Fruit fly (Drosophila melanogaster) whole organism, embryonic: Measurements from ENCODE around the gene CG16789.

Experiments used
- BtbVII ChIP-seq: fragments of 200-800 bp; sonication (Bioruptor generic); optimal IDR thresholded peaks from 3 replicates; lab custom pipeline; 2017; ENCODE audit warnings: missing biosample characterization, mild to moderate bottlenecking, missing genetic modification characterization
- C15 ChIP-seq: fragments of 200-800 bp; sonication (Bioruptor generic); IDR thresholded peaks from 3 replicates; pipeline ENCODE4 v1.3.6; 2022; ENCODE audit warnings: missing biosample characterization, missing genetic modification characterization
- CG10565 ChIP-seq: fragments of 200-800 bp; sonication (Bioruptor generic); optimal IDR thresholded peaks from 3 replicates; lab custom pipeline; 2016; ENCODE audit warnings: missing biosample characterization, mild to moderate bottlenecking, missing genetic modification characterization
- CG10979 ChIP-seq: fragments of 200-800 bp; sonication (Bioruptor generic); optimal IDR thresholded peaks from 2 replicates; lab custom pipeline; 2018; ENCODE audit warnings: missing biosample characterization, mild to moderate bottlenecking, missing genetic modification characterization, moderate library complexity
- CG13123 ChIP-seq: fragments of 200-800 bp; sonication (Bioruptor generic); optimal IDR thresholded peaks from 2 replicates; lab custom pipeline; 2016; ENCODE audit warnings: missing biosample characterization, missing genetic modification characterization
- CG13287 ChIP-seq: fragments of 200-800 bp; sonication (Bioruptor generic); IDR thresholded peaks from 2 replicates; pipeline ENCODE4 v1.3.6; 2022; ENCODE audit warnings: missing biosample characterization, missing genetic modification characterization; ENCODE audit not compliant: partially characterized antibody
- CG15269 ChIP-seq: fragments of 200-800 bp; sonication (Bioruptor generic); optimal IDR thresholded peaks from 2 replicates; lab custom pipeline; 2018; ENCODE audit warnings: missing biosample characterization, mild to moderate bottlenecking, missing genetic modification characterization, moderate library complexity
- CG16779 ChIP-seq: fragments of 200-800 bp; sonication (Bioruptor generic); IDR thresholded peaks from 2 replicates; pipeline ENCODE4 v1.3.6; 2022; ENCODE audit warnings: missing biosample characterization, missing genetic modification characterization
- CG17186 ChIP-seq: fragments of 200-800 bp; sonication (Bioruptor generic); optimal IDR thresholded peaks from 3 replicates; lab custom pipeline; 2017; ENCODE audit warnings: missing biosample characterization, missing genetic modification reagents, missing genetic modification characterization
- CG18011 ChIP-seq: fragments of 200-800 bp; sonication (Bioruptor generic); optimal IDR thresholded peaks from 2 replicates; lab custom pipeline; 2017; ENCODE audit warnings: missing biosample characterization, missing genetic modification characterization, mild to moderate bottlenecking, moderate library complexity, missing genotype
- CG18599 ChIP-seq: fragments of 200-800 bp; sonication (Bioruptor generic); optimal IDR thresholded peaks from 3 replicates; lab custom pipeline; 2017; ENCODE audit warnings: missing biosample characterization, missing genetic modification characterization, mild to moderate bottlenecking, moderate library complexity, missing genetic modification reagents
- CG18764 ChIP-seq: fragments of 200-800 bp; sonication (Bioruptor generic); optimal IDR thresholded peaks from 3 replicates; lab custom pipeline; 2016; ENCODE audit warnings: missing biosample characterization, missing genetic modification characterization
- CG34224 ChIP-seq: fragments of 200-800 bp; sonication (Bioruptor generic); IDR thresholded peaks from 3 replicates; pipeline ENCODE4 v1.3.6; 2022; ENCODE audit warnings: missing biosample characterization, missing genetic modification characterization; ENCODE audit not compliant: partially characterized antibody
- CG43689 ChIP-seq: fragments of 200-800 bp; sonication (Bioruptor generic); IDR thresholded peaks from 2 replicates; pipeline ENCODE4 v1.3.6; 2022; ENCODE audit warnings: missing biosample characterization, missing genetic modification characterization
- CG5180 ChIP-seq: fragments of 200-800 bp; sonication (Bioruptor generic); optimal IDR thresholded peaks from 3 replicates; lab custom pipeline; 2017; ENCODE audit warnings: missing biosample characterization, missing genetic modification characterization, mild to moderate bottlenecking, moderate library complexity, missing genetic modification reagents
- CG6654 ChIP-seq: fragments of 200-800 bp; sonication (Bioruptor generic); optimal IDR thresholded peaks from 2 replicates; lab custom pipeline; 2017; ENCODE audit warnings: missing biosample characterization, mild to moderate bottlenecking, missing genetic modification characterization
- CG6765 ChIP-seq: fragments of 200-800 bp; sonication (Bioruptor generic); optimal IDR thresholded peaks from 3 replicates; lab custom pipeline; 2017; ENCODE audit warnings: missing biosample characterization, mild to moderate bottlenecking, missing genetic modification characterization
- CG8089 ChIP-seq: fragments of 200-800 bp; sonication (Bioruptor generic); optimal IDR thresholded peaks from 3 replicates; lab custom pipeline; 2016; ENCODE audit warnings: missing biosample characterization, missing genetic modification characterization
- CG8924 ChIP-seq: fragments of 200-800 bp; optimal IDR thresholded peaks from 3 replicates; lab custom pipeline; 2019; ENCODE audit warnings: missing biosample characterization, mild to moderate bottlenecking, missing genetic modification characterization, moderate library complexity
- CG9727 ChIP-seq: fragments of 200-800 bp; sonication (Bioruptor generic); optimal IDR thresholded peaks from 3 replicates; lab custom pipeline; 2017; ENCODE audit warnings: missing biosample characterization, mild to moderate bottlenecking, missing genetic modification characterization
- Dad ChIP-seq: fragments of 200-800 bp; sonication (Bioruptor generic); optimal IDR thresholded peaks from 3 replicates; lab custom pipeline; 2016; ENCODE audit warnings: missing biosample characterization, missing genetic modification characterization
- E2f2 ChIP-seq: fragments of 200-800 bp; sonication (Bioruptor generic); IDR thresholded peaks from 2 replicates; pipeline ENCODE4 v1.3.6; 2022; ENCODE audit warnings: missing biosample characterization, missing genetic modification characterization
- Eip74EF ChIP-seq, 2 experiments: fragments of 200-800 bp in 1 of 2; fragments of >200 bp in 1 of 2; sonication (Bioruptor generic) in 1 of 2; optimal IDR thresholded peaks; 2 replicates each; lab custom pipeline; 2017 to 2019; ENCODE audit warnings: missing biosample characterization in 2 of 2, missing genetic modification characterization in 2 of 2, mild to moderate bottlenecking in 1 of 2, moderate library complexity in 1 of 2
- Gug ChIP-seq: fragments of 200-800 bp; sonication (Bioruptor generic); IDR thresholded peaks from 4 replicates; pipeline ENCODE4 v1.3.6; 2022; ENCODE audit warnings: missing biosample characterization, missing genetic modification characterization
- HLH4C ChIP-seq: fragments of 200-800 bp; sonication (Bioruptor generic); IDR thresholded peaks from 3 replicates; pipeline ENCODE4 v1.3.6; 2022; ENCODE audit warnings: missing biosample characterization, missing genetic modification characterization; ENCODE audit not compliant: partially characterized antibody
- HLHmδ ChIP-seq: fragments of 200-800 bp; sonication (Bioruptor generic); optimal IDR thresholded peaks from 2 replicates; lab custom pipeline; 2018; ENCODE audit warnings: missing biosample characterization, mild to moderate bottlenecking, missing genetic modification characterization, moderate library complexity
- Hr39 ChIP-seq: fragments of >200 bp; optimal IDR thresholded peaks from 2 replicates; lab custom pipeline; 2017
- Hr78 ChIP-seq, 2 experiments: fragments of 200-800 bp in 1 of 2; fragments of >200 bp in 1 of 2; sonication (Bioruptor generic) in 1 of 2; optimal IDR thresholded peaks; 2 replicates each; lab custom pipeline; 2017 to 2019; ENCODE audit warnings: missing biosample characterization in 2 of 2, missing genetic modification characterization in 2 of 2, mild to moderate bottlenecking in 1 of 2, moderate library complexity in 1 of 2
- MESR4 ChIP-seq: fragments of 200-800 bp; sonication (Bioruptor generic); optimal IDR thresholded peaks from 2 replicates; lab custom pipeline; 2018; ENCODE audit warnings: missing biosample characterization, mild to moderate bottlenecking, missing genetic modification characterization, moderate library complexity
- Opbp ChIP-seq: fragments of 200-800 bp; sonication (Bioruptor generic); IDR thresholded peaks from 3 replicates; pipeline ENCODE4 v1.3.6; 2022; ENCODE audit warnings: missing biosample characterization, missing genetic modification characterization; ENCODE audit not compliant: partially characterized antibody
- Sry-δ ChIP-seq: fragments of 200-800 bp; sonication (Bioruptor generic); optimal IDR thresholded peaks from 2 replicates; lab custom pipeline; 2016; ENCODE audit warnings: missing biosample characterization, missing genetic modification characterization
- Xrp1 ChIP-seq: fragments of 200-800 bp; sonication (Bioruptor generic); IDR thresholded peaks from 2 replicates; pipeline ENCODE4 v1.3.6; 2022; ENCODE audit warnings: missing biosample characterization, missing genetic modification characterization
- al ChIP-seq: fragments of 200-800 bp; sonication (Bioruptor generic); IDR thresholded peaks from 2 replicates; pipeline ENCODE4 v1.3.6; 2022; ENCODE audit warnings: missing biosample characterization, missing genetic modification characterization
- bsh ChIP-seq, 2 experiments: fragments of 200-800 bp; sonication (Bioruptor generic); optimal IDR thresholded peaks; 2 replicates each; lab custom pipeline; 2017 to 2018; ENCODE audit warnings: mild to moderate bottlenecking in 2 of 2, missing biosample characterization in 2 of 2, missing genetic modification characterization in 2 of 2, moderate library complexity in 1 of 2
- cato ChIP-seq: fragments of 200-800 bp; sonication (Bioruptor generic); optimal IDR thresholded peaks from 2 replicates; lab custom pipeline; 2016; ENCODE audit warnings: missing biosample characterization, missing genetic modification characterization, borderline replicate concordance
- crol ChIP-seq: fragments of 200-800 bp; sonication (Bioruptor generic); IDR thresholded peaks from 2 replicates; pipeline ENCODE4 v1.3.6; 2022; ENCODE audit warnings: missing biosample characterization, missing genetic modification characterization
- en ChIP-seq: fragments of 200-800 bp; sonication (Bioruptor generic); optimal IDR thresholded peaks from 2 replicates; lab custom pipeline; 2016; ENCODE audit warnings: missing biosample characterization, missing genetic modification characterization
- exex ChIP-seq: fragments of 200-800 bp; sonication (Bioruptor generic); optimal IDR thresholded peaks from 4 replicates; lab custom pipeline; 2018; ENCODE audit warnings: missing biosample characterization, mild to moderate bottlenecking, missing genetic modification characterization, moderate library complexity
- fd96Cb ChIP-seq: fragments of 200-800 bp; sonication (Bioruptor generic); optimal IDR thresholded peaks from 2 replicates; lab custom pipeline; 2018; ENCODE audit warnings: missing biosample characterization, mild to moderate bottlenecking, missing genetic modification characterization, moderate library complexity
- gro ChIP-seq: fragments of 200-800 bp; sonication (Bioruptor generic); optimal IDR thresholded peaks from 2 replicates; lab custom pipeline; 2016; ENCODE audit warnings: missing biosample characterization, missing genetic modification characterization
- hbn ChIP-seq: fragments of 200-800 bp; sonication (Bioruptor generic); IDR thresholded peaks from 2 replicates; pipeline ENCODE4 v1.3.6; 2022; ENCODE audit warnings: missing biosample characterization, missing genetic modification characterization; ENCODE audit not compliant: partially characterized antibody
- lov ChIP-seq, 2 experiments: fragments of 200-800 bp in 1 of 2; fragments of >200 bp in 1 of 2; sonication (Bioruptor generic) in 1 of 2; IDR thresholded peaks in 1 of 2; optimal IDR thresholded peaks in 1 of 2; 2 replicates in 1 of 2; 3 replicates in 1 of 2; pipeline versions ENCODE4 v1.3.6 to Lab custom; 2017 to 2022; ENCODE audit warnings: missing biosample characterization in 1 of 2, missing genetic modification characterization in 1 of 2
- phol ChIP-seq: fragments of 200-800 bp; sonication (Bioruptor generic); optimal IDR thresholded peaks from 3 replicates; lab custom pipeline; 2018; ENCODE audit warnings: missing biosample characterization, mild to moderate bottlenecking, missing genetic modification characterization, moderate library complexity
- repo ChIP-seq: fragments of 200-800 bp; sonication (Bioruptor generic); optimal IDR thresholded peaks from 2 replicates; lab custom pipeline; 2016; ENCODE audit warnings: missing biosample characterization, missing genetic modification characterization
- sim ChIP-seq: fragments of 200-800 bp; sonication (Bioruptor generic); IDR thresholded peaks from 2 replicates; pipeline ENCODE4 v1.3.6; 2022; ENCODE audit warnings: missing biosample characterization, missing genetic modification characterization
- tin ChIP-seq: fragments of 200-800 bp; sonication (Bioruptor generic); optimal IDR thresholded peaks from 3 replicates; lab custom pipeline; 2016; ENCODE audit warnings: missing biosample characterization, missing genetic modification characterization
- tio ChIP-seq: fragments of 200-800 bp; sonication (Bioruptor generic); optimal IDR thresholded peaks from 2 replicates; lab custom pipeline; 2017; ENCODE audit warnings: missing biosample characterization, missing genetic modification characterization, inconsistent platforms
- wek ChIP-seq: fragments of 200-800 bp; sonication (Bioruptor generic); optimal IDR thresholded peaks from 3 replicates; lab custom pipeline; 2018; ENCODE audit warnings: missing biosample characterization, mild to moderate bottlenecking, missing genetic modification characterization, moderate library complexity

Gene CG16789

DNA sequence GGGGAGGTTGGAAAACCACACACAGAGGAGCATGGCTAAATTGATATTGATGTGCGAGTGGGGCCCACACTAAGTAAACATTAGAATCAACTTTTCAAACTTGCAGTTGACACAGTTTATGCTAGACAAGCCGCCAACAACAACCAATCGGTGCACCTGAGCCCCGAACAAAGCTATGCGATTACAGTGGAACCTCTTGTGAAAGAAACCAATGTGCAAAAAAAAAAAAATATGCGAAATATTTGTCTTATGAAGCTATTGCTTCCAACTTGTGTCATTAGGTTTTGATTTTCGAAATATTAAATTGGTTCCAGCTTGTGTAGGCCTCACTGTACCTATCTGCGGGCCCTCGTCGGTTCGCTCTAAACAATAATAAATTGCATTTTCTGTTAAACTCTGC is 52.3 kb downstream of the CG16789 start (continued):
- TF ChIP-seq HLHmδ (GFP tag; lab: Kevin White, UChicago) = no peak
- peak; percentile 76 for TF ChIP-seq tin
- TF ChIP-seq sim = peak; percentile 45; the same call in 1 of the 2 replicates
- TF ChIP-seq E2f2 (GFP tag; lab: Robert Waterston, UW) = peak; percentile 46; the same call in 1 of the 2 replicates
- TF ChIP-seq Gug = peak; percentile 53; the same call in 2 of the 4 replicates
- peak; percentile 35 for TF ChIP-seq CG17186
- peak; percentile 10; the same call in 1 of the 3 replicates for TF ChIP-seq C15
- TF ChIP-seq Hr78 (GFP tag; optimal IDR thresholded peaks at IDR 0.05; lab: Kevin White, UChicago) = peak in 1 of 2 experiments; percentile 43
- no peak for TF ChIP-seq HLH4C
- no peak for TF ChIP-seq CG13287
- peak; percentile 51 for TF ChIP-seq wek (GFP tag; lab: Kevin White, UChicago)
- peak; percentile 32; the same call in 1 of the 2 replicates for TF ChIP-seq crol (GFP tag; lab: Robert Waterston, UW)
- peak; percentile 71 for TF ChIP-seq CG15269 (tag; lab: Kevin White, UChicago)
- peak; percentile 42 for TF ChIP-seq tio (GFP tag; lab: Kevin White, UChicago)
- peak; percentile 44 for TF ChIP-seq cato (GFP tag; lab: Kevin White, UChicago)
- no peak for TF ChIP-seq MESR4 (GFP tag; lab: Kevin White, UChicago)
- peak; percentile 61 for TF ChIP-seq en (GFP tag; lab: Kevin White, UChicago)
- TF ChIP-seq CG5180 = peak; percentile 43
- TF ChIP-seq fd96Cb (tag; lab: Kevin White, UChicago) = peak; percentile 79
- no peak for TF ChIP-seq exex (tag; lab: Kevin White, UChicago)
- no peak for TF ChIP-seq CG16779 (GFP tag; lab: Robert Waterston, UW)
- peak; percentile 56 for TF ChIP-seq CG6654
- 0 out of 2 replicates have a peak, but pooled peaks have one; percentile 21 for TF ChIP-seq CG43689 (GFP tag; lab: Robert Waterston, UW)
- no peak for TF ChIP-seq lov (optimal IDR thresholded peaks at IDR 0.05; lab: Kevin White, UChicago)
- TF ChIP-seq lov (GFP tag; IDR thresholded peaks at IDR 0.05; lab: Robert Waterston, UW) = peak; percentile 81; the same call in 2 of the 3 replicates
- TF ChIP-seq Hr39 (lab: Kevin White, UChicago) = no peak
- peak; percentile 77 for TF ChIP-seq CG10979 (tag; lab: Kevin White, UChicago)
- TF ChIP-seq CG13123 (GFP tag; lab: Kevin White, UChicago) = peak; percentile 6
- TF ChIP-seq phol = peak; percentile 75
- peak; percentile 66 for TF ChIP-seq CG9727 (GFP tag; lab: Kevin White, UChicago)
- no peak for TF ChIP-seq BtbVII (GFP tag; lab: Kevin White, UChicago)
- TF ChIP-seq CG34224 (GFP tag; lab: Robert Waterston, UW) = no peak
- TF ChIP-seq Sry-δ (GFP tag; lab: Kevin White, UChicago) = peak; percentile 27
- peak; percentile 62 for TF ChIP-seq CG8089 (GFP tag; lab: Kevin White, UChicago)
- TF ChIP-seq CG8924 (tag; lab: Kevin White, UChicago) = peak; percentile 54
- no peak for TF ChIP-seq al (GFP tag; lab: Robert Waterston, UW)
- TF ChIP-seq repo = peak; percentile 74
- no peak for TF ChIP-seq CG6765 (GFP tag; lab: Kevin White, UChicago)
- no peak for TF ChIP-seq CG18011
- no peak for TF ChIP-seq hbn (GFP tag; lab: Robert Waterston, UW)
- TF ChIP-seq CG18764 (GFP tag; lab: Kevin White, UChicago) = peak; percentile 66
- TF ChIP-seq Eip74EF (GFP tag; optimal IDR thresholded peaks at IDR 0.05; lab: Kevin White, UChicago) = peak in 1 of 2 experiments; percentile 48
- peak; percentile 64 for TF ChIP-seq CG18599
- no peak for TF ChIP-seq Opbp
- TF ChIP-seq Dad (GFP tag; lab: Kevin White, UChicago) = peak; percentile 60
- TF ChIP-seq CG10565 (GFP tag; lab: Kevin White, UChicago) = peak; percentile 10
- no peak for TF ChIP-seq gro (GFP tag; lab: Kevin White, UChicago)
- peak; percentile 84 for TF ChIP-seq Xrp1
- TF ChIP-seq bsh (GFP tag; optimal IDR thresholded peaks at IDR 0.05; lab: Kevin White, UChicago) = peak in 1 of 2 experiments; percentile 87
